Worm (Caenorhabditis elegans) whole organism, young adult: Measurements from ENCODE around the gene F54D5.2.

Experiments
- B0019.2 ChIP-seq: fragments of 200-800 bp; sonication (Bioruptor generic); conservative IDR thresholded peaks from 2 replicates; pipeline ENCODE4 v1.3.6; 2022; ENCODE audit warnings: missing genetic modification reagents, missing genetic modification characterization, missing compliant biosample characterization
- B0261.1 ChIP-seq: sonication (generic microtip); optimal IDR thresholded peaks from 2 replicates; lab custom pipeline; 2016; ENCODE audit warnings: mild to moderate bottlenecking, missing genetic modification characterization, moderate library complexity, missing compliant biosample characterization
- D2030.7 ChIP-seq: fragments of 200-800 bp; sonication (Bioruptor generic); IDR thresholded peaks from 2 replicates; pipeline ENCODE4 v1.3.6; 2022; ENCODE audit warnings: missing genetic modification reagents, missing genetic modification characterization, missing compliant biosample characterization
- F37B4.10 ChIP-seq: fragments of 200-800 bp; sonication (Bioruptor generic); IDR thresholded peaks from 2 replicates; pipeline ENCODE4 v1.3.6; 2022; ENCODE audit warnings: missing genetic modification characterization, missing compliant biosample characterization
- F57C9.4 ChIP-seq: sonication (generic microtip); optimal IDR thresholded peaks from 2 replicates; lab custom pipeline; 2017; ENCODE audit warnings: mild to moderate bottlenecking, missing genetic modification characterization, missing compliant biosample characterization
- T07F8.4 ChIP-seq: sonication (generic microtip); optimal IDR thresholded peaks from 2 replicates; lab custom pipeline; 2016; ENCODE audit warnings: mild to moderate bottlenecking, missing genetic modification characterization, moderate library complexity, missing compliant biosample characterization
- Y53F4B.3 ChIP-seq: fragments of 200-800 bp; sonication (Bioruptor generic); IDR thresholded peaks from 2 replicates; pipeline ENCODE4 v1.3.6; 2022; ENCODE audit warnings: missing genetic modification reagents, missing genetic modification characterization, missing compliant biosample characterization
- Y53G8AR.9 ChIP-seq: fragments of 200-800 bp; sonication (Bioruptor generic); conservative IDR thresholded peaks from 2 replicates; pipeline ENCODE4 v1.3.6; 2022; ENCODE audit warnings: missing genetic modification reagents, missing genetic modification characterization, missing compliant biosample characterization
- Y79H2A.3 ChIP-seq: fragments of 200-800 bp; sonication (Bioruptor generic); conservative IDR thresholded peaks from 2 replicates; pipeline ENCODE4 v1.3.6; 2022; ENCODE audit warnings: missing genetic modification reagents, missing genetic modification characterization, missing compliant biosample characterization
- ZK185.1 ChIP-seq: sonication (generic microtip); optimal IDR thresholded peaks from 2 replicates; lab custom pipeline; 2016; ENCODE audit warnings: mild to moderate bottlenecking, missing genetic modification characterization, missing compliant biosample characterization; ENCODE audit not compliant: poor library complexity, severe bottlenecking
- akir-1 ChIP-seq: fragments of 200-800 bp; sonication (Bioruptor generic); optimal IDR thresholded peaks from 2 replicates; lab custom pipeline; 2018; ENCODE audit warnings: mild to moderate bottlenecking, missing genetic modification characterization, moderate library complexity, missing compliant biosample characterization
- aptf-2 ChIP-seq: fragments of 200-800 bp; sonication (Bioruptor generic); conservative IDR thresholded peaks from 2 replicates; pipeline ENCODE4 v1.3.6; 2022; ENCODE audit warnings: missing genetic modification reagents, missing genetic modification characterization, missing compliant biosample characterization
- attf-6 ChIP-seq: fragments of 200-800 bp; sonication (Bioruptor generic); IDR thresholded peaks from 2 replicates; pipeline ENCODE4 v1.3.6; 2022; ENCODE audit warnings: missing genetic modification reagents, missing genetic modification characterization, missing compliant biosample characterization
- bed-2 ChIP-seq: fragments of 200-800 bp; sonication (Bioruptor generic); IDR thresholded peaks from 2 replicates; pipeline ENCODE4 v1.3.6; 2022; ENCODE audit warnings: missing genetic modification reagents, missing genetic modification characterization, missing compliant biosample characterization
- ceh-100 ChIP-seq: fragments of 200-800 bp; sonication (Bioruptor generic); IDR thresholded peaks from 2 replicates; pipeline ENCODE4 v1.3.6; 2022; ENCODE audit warnings: missing genetic modification reagents, missing genetic modification characterization, missing compliant biosample characterization
- ceh-27 ChIP-seq: fragments of 200-800 bp; sonication (Bioruptor generic); optimal IDR thresholded peaks from 2 replicates; lab custom pipeline; 2018; ENCODE audit warnings: mild to moderate bottlenecking, missing genetic modification characterization, moderate library complexity, missing compliant biosample characterization
- ceh-40 ChIP-seq: fragments of 200-800 bp; sonication (Bioruptor generic); IDR thresholded peaks from 2 replicates; pipeline ENCODE4 v1.3.6; 2022; ENCODE audit warnings: missing genetic modification characterization, missing compliant biosample characterization
- ceh-58 ChIP-seq: fragments of 200-800 bp; sonication (Bioruptor generic); IDR thresholded peaks from 2 replicates; pipeline ENCODE4 v1.3.6; 2022; ENCODE audit warnings: missing genetic modification characterization, missing compliant biosample characterization
- chd-7 ChIP-seq: sonication (generic microtip); optimal IDR thresholded peaks from 2 replicates; lab custom pipeline; 2016; ENCODE audit warnings: mild to moderate bottlenecking, missing genetic modification characterization, moderate library complexity, missing compliant biosample characterization
- die-1 ChIP-seq: sonication (generic microtip); optimal IDR thresholded peaks from 2 replicates; lab custom pipeline; 2016; ENCODE audit warnings: missing genotype, mild to moderate bottlenecking, missing genetic modification characterization, missing compliant biosample characterization
- dpff-1 ChIP-seq: sonication (generic microtip); optimal IDR thresholded peaks from 2 replicates; lab custom pipeline; 2017; ENCODE audit warnings: mild to moderate bottlenecking, missing genetic modification characterization, missing compliant biosample characterization
- egl-18 ChIP-seq: fragments of 200-800 bp; sonication (Bioruptor generic); IDR thresholded peaks from 2 replicates; pipeline ENCODE4 v1.3.6; 2022; ENCODE audit warnings: missing genetic modification reagents, missing genetic modification characterization, missing compliant biosample characterization
- hlh-12 ChIP-seq: sonication (generic microtip); optimal IDR thresholded peaks from 2 replicates; lab custom pipeline; 2016; ENCODE audit warnings: missing genetic modification characterization, missing compliant biosample characterization
- hlh-26 ChIP-seq: fragments of 200-800 bp; sonication (Bioruptor generic); conservative IDR thresholded peaks from 2 replicates; pipeline ENCODE4 v1.3.6; 2022; ENCODE audit warnings: missing genetic modification reagents, missing genetic modification characterization, missing compliant biosample characterization
- hmg-1.2 ChIP-seq: fragments of 200-800 bp; sonication (Bioruptor generic); IDR thresholded peaks from 2 replicates; pipeline ENCODE4 v1.3.6; 2022; ENCODE audit warnings: missing genetic modification reagents, missing genetic modification characterization, missing compliant biosample characterization
- hsf-1 ChIP-seq: fragments of 200-800 bp; sonication (Bioruptor generic); IDR thresholded peaks from 2 replicates; pipeline ENCODE4 v1.3.6; 2022; ENCODE audit warnings: missing genetic modification reagents, missing genetic modification characterization, missing compliant biosample characterization
- lag-1 ChIP-seq: fragments of 200-800 bp; sonication (Bioruptor generic); IDR thresholded peaks from 2 replicates; pipeline ENCODE4 v1.3.6; 2022; ENCODE audit warnings: missing genetic modification reagents, missing genetic modification characterization, missing compliant biosample characterization
- let-526 ChIP-seq: fragments of 200-800 bp; sonication (Bioruptor generic); IDR thresholded peaks from 2 replicates; pipeline ENCODE4 v1.3.6; 2022; ENCODE audit warnings: missing genetic modification reagents, missing genetic modification characterization, missing compliant biosample characterization
- let-607 ChIP-seq, 2 experiments: fragments of 200-800 bp in 1 of 2; sonication (Bioruptor generic) in 1 of 2; sonication (generic microtip) in 1 of 2; optimal IDR thresholded peaks; 2 replicates each; lab custom pipeline; 2016 to 2018; ENCODE audit warnings: mild to moderate bottlenecking in 2 of 2, missing compliant biosample characterization in 2 of 2, missing genetic modification characterization in 2 of 2, moderate library complexity in 2 of 2, missing genotype in 1 of 2
- lin-26 ChIP-seq: fragments of 200-800 bp; sonication (Bioruptor generic); IDR thresholded peaks from 2 replicates; pipeline ENCODE4 v1.3.6; 2022; ENCODE audit warnings: missing genetic modification reagents, missing genetic modification characterization, missing compliant biosample characterization
- lin-35 ChIP-seq, 3 experiments: fragments of 150-350 bp in 2 of 3; sonication (generic microtip) in 1 of 3; optimal IDR thresholded peaks; 2 replicates each; lab custom pipeline; 2014 to 2018; ENCODE audit warnings: missing biosample characterization in 3 of 3, missing genetic modification characterization in 3 of 3, missing genetic modification reagents in 3 of 3
- lir-1 ChIP-seq: fragments of 200-800 bp; sonication (Bioruptor generic); conservative IDR thresholded peaks from 2 replicates; pipeline ENCODE4 v1.3.6; 2022; ENCODE audit warnings: missing genetic modification reagents, missing genetic modification characterization, missing compliant biosample characterization
- madf-6 ChIP-seq: fragments of 200-800 bp; sonication (Bioruptor generic); IDR thresholded peaks from 2 replicates; pipeline ENCODE4 v1.3.6; 2022; ENCODE audit warnings: missing genetic modification reagents, missing genetic modification characterization, missing compliant biosample characterization
- nfya-1 ChIP-seq: sonication (generic microtip); optimal IDR thresholded peaks from 2 replicates; lab custom pipeline; 2017; ENCODE audit warnings: antibody characterized with exemption, missing compliant biosample characterization, missing genetic modification characterization, borderline replicate concordance; ENCODE audit not compliant: insufficient read depth
- nfyb-1 ChIP-seq: fragments of 200-800 bp; sonication (Bioruptor generic); IDR thresholded peaks from 2 replicates; pipeline ENCODE4 v1.3.6; 2022; ENCODE audit warnings: missing genetic modification reagents, missing genetic modification characterization, missing compliant biosample characterization
- nhr-120 ChIP-seq: fragments of 200-800 bp; sonication (Bioruptor generic); IDR thresholded peaks from 2 replicates; pipeline ENCODE4 v1.3.6; 2022; ENCODE audit warnings: missing genetic modification characterization, missing compliant biosample characterization
- nhr-27 ChIP-seq: fragments of 200-800 bp; sonication (Bioruptor generic); optimal IDR thresholded peaks from 2 replicates; lab custom pipeline; 2018; ENCODE audit warnings: mild to moderate bottlenecking, missing genetic modification characterization, moderate library complexity, missing compliant biosample characterization
- pbrm-1 ChIP-seq: fragments of 200-800 bp; sonication (Bioruptor generic); IDR thresholded peaks from 2 replicates; pipeline ENCODE4 v1.3.6; 2022; ENCODE audit warnings: missing genetic modification reagents, missing genetic modification characterization, missing compliant biosample characterization
- unc-130 ChIP-seq: sonication (generic microtip); optimal IDR thresholded peaks from 2 replicates; lab custom pipeline; 2016; ENCODE audit warnings: missing genetic modification reagents, missing genetic modification characterization, missing compliant biosample characterization
- ztf-6 ChIP-seq: fragments of 200-800 bp; sonication (Bioruptor generic); IDR thresholded peaks from 2 replicates; pipeline ENCODE4 v1.3.6; 2022; ENCODE audit warnings: missing genetic modification reagents, missing genetic modification characterization, missing compliant biosample characterization

The F54D5.2 gene

ce11 chrII:11547254-11547687, 25.7 kb upstream of the F54D5.2 start, which contains the start of gene F54D5.7 (continued):
- peak; percentile 49 for TF ChIP-seq ceh-100 (GFP tag; lab: Robert Waterston, UW)
- peak; percentile 11 for TF ChIP-seq B0261.1 (tag; lab: Kevin White, UChicago)
- peak; percentile 57 for TF ChIP-seq madf-6 (GFP tag; lab: Robert Waterston, UW)
- no peak for TF ChIP-seq nfya-1 (tag; lab: Kevin White, UChicago)
- no peak for TF ChIP-seq ztf-6 (GFP tag; lab: Robert Waterston, UW)
- TF ChIP-seq let-526 = 0 out of 2 replicates have a peak, but pooled peaks have one; percentile 17
- TF ChIP-seq akir-1 = no peak
- peak; percentile 44 for TF ChIP-seq ZK185.1 (tag; lab: Kevin White, UChicago)
- no peak for TF ChIP-seq D2030.7
- no peak for TF ChIP-seq nhr-27 (tag; lab: Kevin White, UChicago)
- no peak for TF ChIP-seq F37B4.10 (GFP tag; lab: Robert Waterston, UW)
- peak; percentile 22 for TF ChIP-seq T07F8.4
- peak; percentile 88 for TF ChIP-seq Y53G8AR.9 (GFP tag; lab: Robert Waterston, UW)
- peak; percentile 65; the same call in 1 of the 2 replicates for TF ChIP-seq pbrm-1 (GFP tag; lab: Robert Waterston, UW)
- 0 out of 2 replicates have a peak, but pooled peaks have one; percentile 21 for TF ChIP-seq ceh-40
- peak; percentile 33; the same call in 1 of the 2 replicates for TF ChIP-seq hmg-1.2 (GFP tag; lab: Robert Waterston, UW)
- 0 out of 2 replicates have a peak, but pooled peaks have one; percentile 29 for TF ChIP-seq aptf-2 (GFP tag; lab: Robert Waterston, UW)
- TF ChIP-seq let-607 (tag; optimal IDR thresholded peaks at IDR 0.05; lab: Kevin White, UChicago) = peak in 1 of 2 experiments; percentile 26
- TF ChIP-seq hlh-12 (tag; lab: Kevin White, UChicago) = no peak
- TF ChIP-seq nfyb-1 (GFP tag; lab: Robert Waterston, UW) = peak; percentile 84; the same call in 1 of the 2 replicates
- peak in 1 of 3 experiments; percentile 42 for TF ChIP-seq lin-35 (GFP tag; optimal IDR thresholded peaks at IDR 0.05; lab: Kevin White, UChicago)
- TF ChIP-seq bed-2 (GFP tag; lab: Robert Waterston, UW) = no peak
- peak; percentile 20; the same call in 1 of the 2 replicates for TF ChIP-seq ceh-58 (GFP tag; lab: Robert Waterston, UW)
- no peak for TF ChIP-seq egl-18 (GFP tag; lab: Robert Waterston, UW)
- peak; percentile 50 for TF ChIP-seq die-1
- no peak for TF ChIP-seq unc-130 (GFP tag; lab: Kevin White, UChicago)
- peak; percentile 74 for TF ChIP-seq chd-7 (tag; lab: Kevin White, UChicago)
- peak; percentile 42 for TF ChIP-seq ceh-27 (GFP tag; lab: Kevin White, UChicago)
- no peak for TF ChIP-seq lin-26 (GFP tag; lab: Robert Waterston, UW)
- TF ChIP-seq lir-1 (GFP tag; lab: Robert Waterston, UW) = no peak; the same call in 1 of the 2 replicates
- no peak for TF ChIP-seq lag-1 (GFP tag; lab: Robert Waterston, UW)
- peak; percentile 74 for TF ChIP-seq hsf-1 (GFP tag; lab: Robert Waterston, UW)
- peak; percentile 43; the same call in 1 of the 2 replicates for TF ChIP-seq attf-6 (GFP tag; lab: Robert Waterston, UW)
- no peak for TF ChIP-seq Y53F4B.3
- no peak for TF ChIP-seq Y79H2A.3 (GFP tag; lab: Robert Waterston, UW)
- TF ChIP-seq nhr-120 (GFP tag; lab: Robert Waterston, UW) = no peak
- peak; percentile 47 for TF ChIP-seq dpff-1 (tag; lab: Kevin White, UChicago)
- TF ChIP-seq hlh-26 (GFP tag; lab: Robert Waterston, UW) = no peak
- TF ChIP-seq B0019.2 (GFP tag; lab: Robert Waterston, UW) = no peak
- no peak for TF ChIP-seq F57C9.4 (tag; lab: Kevin White, UChicago)
